Comparison of ENCODE assay signal across 2 worm cellular contexts in genomic region chrV:11412125-11412524, ce11.
TF ChIP-seq lines count a peak whose summit lies in the region.

No protein-coding gene starts in this region.

TF ChIP-seq in whole organism, L1 larva, 84 proteins besides CTCF, POLR2A, EP300 and RAD21 (continued from another document):
- TF ChIP-seq mef-2 (tag; optimal IDR thresholded peaks at IDR 0.05; lab: Kevin White, UChicago) (no peak), ets-5 (GFP tag; IDR thresholded peaks at IDR 0.05; lab: Robert Waterston, UW) (no peak), nhr-11 (tag; optimal IDR thresholded peaks at IDR 0.05; lab: Kevin White, UChicago) (no peak), lin-35 (GFP tag; optimal IDR thresholded peaks at IDR 0.05; lab: Kevin White, UChicago) (peak in 1 of 2 experiments; percentile 81), ztf-11 (tag; optimal IDR thresholded peaks at IDR 0.05; lab: Kevin White, UChicago) (no peak), jun-1 (tag; optimal IDR thresholded peaks at IDR 0.05; lab: Kevin White, UChicago) (no peak), unc-86 (tag; optimal IDR thresholded peaks at IDR 0.05; lab: Kevin White, UChicago) (no peak), C04F5.9 (tag; optimal IDR thresholded peaks at IDR 0.05; lab: Kevin White, UChicago) (no peak), grh-1 (GFP tag; IDR thresholded peaks at IDR 0.05; lab: Robert Waterston, UW) (no peak), fkh-8 (tag; optimal IDR thresholded peaks at IDR 0.05; lab: Kevin White, UChicago) (no peak), tlp-1 (tag; optimal IDR thresholded peaks at IDR 0.05; lab: Kevin White, UChicago) (no peak), sox-4 (tag; optimal IDR thresholded peaks at IDR 0.05; lab: Kevin White, UChicago) (no peak), hlh-4 (tag; optimal IDR thresholded peaks at IDR 0.05; lab: Kevin White, UChicago) (no peak), fkh-10 (GFP tag; optimal IDR thresholded peaks at IDR 0.05; lab: Kevin White, UChicago) (no peak), elt-2 (tag; optimal IDR thresholded peaks at IDR 0.05; lab: Kevin White, UChicago) (peak; percentile 72), sup-37 (GFP tag; optimal IDR thresholded peaks at IDR 0.05; lab: Kevin White, UChicago) (peak; percentile 9), snpc-4 (tag; optimal IDR thresholded peaks at IDR 0.05; lab: Kevin White, UChicago) (peak; percentile 32), efl-1 (optimal IDR thresholded peaks at IDR 0.05; lab: Kevin White, UChicago) (peak; percentile 11 to 46), efl-1 (GFP tag; optimal IDR thresholded peaks at IDR 0.05 in 1 of 2; lab: Kevin White, UChicago) (peak; percentile 23 to 93), nhr-20 (tag; optimal IDR thresholded peaks at IDR 0.05; lab: Kevin White, UChicago) (peak; percentile 72), pax-3 (tag; optimal IDR thresholded peaks at IDR 0.05; lab: Kevin White, UChicago) (no peak), unc-130 (tag; optimal IDR thresholded peaks at IDR 0.05; lab: Kevin White, UChicago) (peak; percentile 41), aha-1 (tag; optimal IDR thresholded peaks at IDR 0.05; lab: Kevin White, UChicago) (no peak), nhr-12 (tag; optimal IDR thresholded peaks at IDR 0.05; lab: Kevin White, UChicago) (no peak), efl-3 (GFP tag; optimal IDR thresholded peaks at IDR 0.05; lab: Kevin White, UChicago) (no peak), isw-1 (GFP tag; IDR thresholded peaks at IDR 0.05; lab: Robert Waterston, UW) (no peak), dsc-1 (tag; optimal IDR thresholded peaks at IDR 0.05; lab: Kevin White, UChicago) (no peak), fos-1 (tag; optimal IDR thresholded peaks at IDR 0.05; lab: Kevin White, UChicago) (no peak), irx-1 (tag; optimal IDR thresholded peaks at IDR 0.05; lab: Kevin White, UChicago) (no peak), ces-1 (GFP tag; optimal IDR thresholded peaks at IDR 0.05; lab: Kevin White, UChicago) (no peak), sptf-1 (tag; optimal IDR thresholded peaks at IDR 0.05; lab: Kevin White, UChicago) (no peak), egl-27 (tag; optimal IDR thresholded peaks at IDR 0.05; lab: Kevin White, UChicago) (no peak), ztf-4 (tag; optimal IDR thresholded peaks at IDR 0.05; lab: Kevin White, UChicago) (no peak), ceh-8 (GFP tag; optimal IDR thresholded peaks at IDR 0.05; lab: Kevin White, UChicago) (no peak), tbx-2 (tag; optimal IDR thresholded peaks at IDR 0.05; lab: Kevin White, UChicago) (no peak), pag-3 (tag; optimal IDR thresholded peaks at IDR 0.05; lab: Kevin White, UChicago; ENCODE audit: borderline replicate concordance, insufficient read depth) (no peak), mdl-1 (tag; optimal IDR thresholded peaks at IDR 0.05; lab: Kevin White, UChicago) (peak in 1 of 2 experiments; percentile 59), nhr-19 (GFP tag; conservative IDR thresholded peaks at IDR 0.05; lab: Robert Waterston, UW) (peak; percentile 73), egl-13 (tag; optimal IDR thresholded peaks at IDR 0.05; lab: Kevin White, UChicago) (no peak), dpl-1 (GFP tag; optimal IDR thresholded peaks at IDR 0.05; lab: Kevin White, UChicago) (peak; percentile 16 to 31 (median 20)), elt-3 (tag; optimal IDR thresholded peaks at IDR 0.05; lab: Kevin White, UChicago) (peak in 2 of 6 experiments; percentile 19 to 23), ama-1 (optimal IDR thresholded peaks at IDR 0.05; lab: Kevin White, UChicago) (no peak), unc-98 (GFP tag; IDR thresholded peaks at IDR 0.05; lab: Robert Waterston, UW) (peak; percentile 43), unc-62 (GFP tag; optimal IDR thresholded peaks at IDR 0.05; lab: Kevin White, UChicago) (no peak), alr-1 (tag; optimal IDR thresholded peaks at IDR 0.05; lab: Kevin White, UChicago; ENCODE audit: borderline replicate concordance) (no peak)

TF ChIP-seq in whole organism, L4 larva, 104 proteins besides CTCF, POLR2A, EP300 and RAD21 (continued from another document):
- no peak for TF ChIP-seq nhr-102 (tag; optimal IDR thresholded peaks at IDR 0.05; lab: Kevin White, UChicago)
- TF ChIP-seq unc-130 (GFP tag; optimal IDR thresholded peaks at IDR 0.05; lab: Kevin White, UChicago) = no peak
- TF ChIP-seq hlh-11 (tag; optimal IDR thresholded peaks at IDR 0.05; lab: Kevin White, UChicago) = peak; percentile 77
- TF ChIP-seq zfp-3 (GFP tag; conservative IDR thresholded peaks at IDR 0.05; lab: Robert Waterston, UW) = peak; percentile 70; the same call in 1 of the 2 replicates
- no peak for TF ChIP-seq fos-1 (tag; optimal IDR thresholded peaks at IDR 0.05; lab: Kevin White, UChicago)
- no peak for TF ChIP-seq nhr-48 (tag; optimal IDR thresholded peaks at IDR 0.05; lab: Kevin White, UChicago)
- TF ChIP-seq nhr-28 (tag; optimal IDR thresholded peaks at IDR 0.05; lab: Kevin White, UChicago) = peak; percentile 54
- no peak for TF ChIP-seq ceh-28 (tag; optimal IDR thresholded peaks at IDR 0.05; lab: Kevin White, UChicago)
- no peak for TF ChIP-seq ceh-62 (tag; optimal IDR thresholded peaks at IDR 0.05; lab: Kevin White, UChicago)
- TF ChIP-seq mxl-3 (GFP tag; optimal IDR thresholded peaks at IDR 0.05; lab: Kevin White, UChicago) = peak; percentile 51
- TF ChIP-seq lin-39 (tag; optimal IDR thresholded peaks at IDR 0.05; lab: Kevin White, UChicago) = no peak
- TF ChIP-seq snpc-4 (tag; optimal IDR thresholded peaks at IDR 0.05; lab: Kevin White, UChicago) = no peak
- TF ChIP-seq skn-1 (tag; optimal IDR thresholded peaks at IDR 0.05; lab: Kevin White, UChicago) = no peak
- 0 out of 2 replicates have a peak, but pooled peaks have one; percentile 54 for TF ChIP-seq dmd-9 (GFP tag; IDR thresholded peaks at IDR 0.05; lab: Robert Waterston, UW)
- no peak for TF ChIP-seq cey-2 (tag; optimal IDR thresholded peaks at IDR 0.05; lab: Kevin White, UChicago; ENCODE audit: borderline replicate concordance, insufficient read depth)
- TF ChIP-seq php-3 (GFP tag; IDR thresholded peaks at IDR 0.05; lab: Robert Waterston, UW) = peak; percentile 53; the same call in 1 of the 2 replicates
- TF ChIP-seq daf-8 (GFP tag; IDR thresholded peaks at IDR 0.05; lab: Robert Waterston, UW) = no peak
- no peak for TF ChIP-seq F10B5.3 (tag; optimal IDR thresholded peaks at IDR 0.05; lab: Kevin White, UChicago)
- TF ChIP-seq mxl-2 (GFP tag; conservative IDR thresholded peaks at IDR 0.05; lab: Robert Waterston, UW) = no peak
- TF ChIP-seq hlh-30 (tag; optimal IDR thresholded peaks at IDR 0.05; lab: Kevin White, UChicago; ENCODE audit: insufficient read depth) = peak; percentile 69
- TF ChIP-seq mep-1 (tag; optimal IDR thresholded peaks at IDR 0.05; lab: Kevin White, UChicago) = no peak
- TF ChIP-seq nhr-10 (tag; optimal IDR thresholded peaks at IDR 0.05; lab: Kevin White, UChicago) = no peak
- TF ChIP-seq T26A8.4 (GFP tag; IDR thresholded peaks at IDR 0.05; lab: Robert Waterston, UW) = no peak; the same call in 1 of the 2 replicates
- no peak for TF ChIP-seq attf-4 (tag; optimal IDR thresholded peaks at IDR 0.05; lab: Kevin White, UChicago)
- no peak for TF ChIP-seq lin-29 (GFP tag; IDR thresholded peaks at IDR 0.05; lab: Robert Waterston, UW)
- TF ChIP-seq aha-1 (tag; lab: Kevin White, UChicago) = no peak
- no peak for TF ChIP-seq lin-38 (GFP tag; IDR thresholded peaks at IDR 0.05; lab: Robert Waterston, UW)
- no peak for TF ChIP-seq lsy-2 (tag; optimal IDR thresholded peaks at IDR 0.05; lab: Kevin White, UChicago)
- TF ChIP-seq Y48G9A.11 (GFP tag; IDR thresholded peaks at IDR 0.05; lab: Robert Waterston, UW) = 0 out of 2 replicates have a peak, but pooled peaks have one; percentile 22
- TF ChIP-seq spr-1 (tag; optimal IDR thresholded peaks at IDR 0.05; lab: Kevin White, UChicago) = no peak
- TF ChIP-seq nhr-11 (tag; optimal IDR thresholded peaks at IDR 0.05; lab: Kevin White, UChicago) = no peak
- no peak for TF ChIP-seq duxl-1 (tag; optimal IDR thresholded peaks at IDR 0.05; lab: Kevin White, UChicago; ENCODE audit: poor library complexity)
- TF ChIP-seq zip-11 (GFP tag; IDR thresholded peaks at IDR 0.05; lab: Robert Waterston, UW) = no peak
- TF ChIP-seq ZK337.2 (GFP tag; IDR thresholded peaks at IDR 0.05; lab: Robert Waterston, UW) = no peak
- peak; percentile 45; the same call in 1 of the 2 replicates for TF ChIP-seq madf-9 (GFP tag; conservative IDR thresholded peaks at IDR 0.05; lab: Robert Waterston, UW)
- no peak for TF ChIP-seq zip-2 (tag; optimal IDR thresholded peaks at IDR 0.05; lab: Kevin White, UChicago)
- TF ChIP-seq ceh-44 (GFP tag; IDR thresholded peaks at IDR 0.05; lab: Robert Waterston, UW) = 0 out of 2 replicates have a peak, but pooled peaks have one; percentile 18
- TF ChIP-seq ama-1 (optimal IDR thresholded peaks at IDR 0.05; lab: Kevin White, UChicago) = no peak
- TF ChIP-seq ceh-20 (GFP tag; IDR thresholded peaks at IDR 0.05; lab: Robert Waterston, UW) = peak; percentile 49; the same call in 1 of the 2 replicates
- 0 out of 2 replicates have a peak, but pooled peaks have one; percentile 52 for TF ChIP-seq F44E2.7 (GFP tag; IDR thresholded peaks at IDR 0.05; lab: Robert Waterston, UW)
- peak; percentile 77; the same call in 1 of the 2 replicates for TF ChIP-seq snpc-1.2 (GFP tag; IDR thresholded peaks at IDR 0.05; lab: Robert Waterston, UW)
- no peak for TF ChIP-seq R02D3.7 (tag; optimal IDR thresholded peaks at IDR 0.05; lab: Kevin White, UChicago)
- peak in 1 of 2 experiments; percentile 53 for TF ChIP-seq daf-16 (GFP tag; optimal IDR thresholded peaks at IDR 0.05; lab: Kevin White, UChicago)
- TF ChIP-seq daf-16 (tag; optimal IDR thresholded peaks at IDR 0.05; lab: Kevin White, UChicago) = no peak
- TF ChIP-seq F49E8.2 (tag; optimal IDR thresholded peaks at IDR 0.05; lab: Kevin White, UChicago; ENCODE audit: borderline replicate concordance) = no peak
